Fruit fly (Drosophila melanogaster) whole organism, embryonic: ENCODE data around the gene CG43796.

Source experiments
- Antp ChIP-seq: fragments of 200-800 bp; sonication (Bioruptor generic); optimal IDR thresholded peaks from 3 replicates; lab custom pipeline; 2016; ENCODE audit warnings: missing biosample characterization, missing genetic modification characterization
- Asciz ChIP-seq: fragments of 200-800 bp; sonication (Bioruptor generic); optimal IDR thresholded peaks from 2 replicates; lab custom pipeline; 2017; ENCODE audit warnings: missing biosample characterization, mild to moderate bottlenecking, missing genetic modification characterization, missing genetic modification reagents
- BEAF-32 ChIP-seq: fragments of 200-800 bp; sonication (Bioruptor generic); optimal IDR thresholded peaks from 3 replicates; lab custom pipeline; 2017; ENCODE audit warnings: missing biosample characterization, missing genetic modification characterization, mild to moderate bottlenecking, moderate library complexity, missing genetic modification reagents
- CG10274 ChIP-seq: fragments of 200-800 bp; sonication (Bioruptor generic); optimal IDR thresholded peaks from 3 replicates; lab custom pipeline; 2017; ENCODE audit warnings: missing biosample characterization, mild to moderate bottlenecking, missing genetic modification characterization
- CG10959 ChIP-seq: fragments of 200-800 bp; sonication (Bioruptor generic); IDR thresholded peaks from 2 replicates; pipeline ENCODE4 v1.3.6; 2022; ENCODE audit warnings: missing biosample characterization, missing genetic modification characterization
- CG11696 ChIP-seq: fragments of 200-800 bp; sonication (Bioruptor generic); IDR thresholded peaks from 2 replicates; pipeline ENCODE4 v1.3.6; 2022; ENCODE audit warnings: missing biosample characterization, missing genetic modification characterization
- CG1233 ChIP-seq: fragments of 200-800 bp; sonication (Bioruptor generic); optimal IDR thresholded peaks from 4 replicates; lab custom pipeline; 2018; ENCODE audit warnings: missing biosample characterization, mild to moderate bottlenecking, missing genetic modification characterization
- CG13775 ChIP-seq: fragments of 200-800 bp; sonication (Bioruptor generic); optimal IDR thresholded peaks from 3 replicates; lab custom pipeline; 2017; ENCODE audit warnings: missing biosample characterization, mild to moderate bottlenecking, missing genetic modification characterization
- CG17912 ChIP-seq: fragments of 200-800 bp; sonication (Bioruptor generic); optimal IDR thresholded peaks from 2 replicates; lab custom pipeline; 2018; ENCODE audit warnings: missing biosample characterization, mild to moderate bottlenecking, missing genetic modification characterization
- CG18599 ChIP-seq: fragments of 200-800 bp; sonication (Bioruptor generic); optimal IDR thresholded peaks from 3 replicates; lab custom pipeline; 2017; ENCODE audit warnings: missing biosample characterization, missing genetic modification characterization, mild to moderate bottlenecking, moderate library complexity, missing genetic modification reagents
- CG2116 ChIP-seq: fragments of 200-800 bp; sonication (Bioruptor generic); optimal IDR thresholded peaks from 3 replicates; lab custom pipeline; 2018; ENCODE audit warnings: missing biosample characterization, mild to moderate bottlenecking, missing genetic modification characterization
- CG2889 ChIP-seq: fragments of 200-800 bp; sonication (Bioruptor generic); IDR thresholded peaks from 3 replicates; pipeline ENCODE4 v1.3.6; 2022; ENCODE audit warnings: missing biosample characterization, missing genetic modification characterization
- CG30431 ChIP-seq: fragments of 200-800 bp; sonication (Bioruptor generic); optimal IDR thresholded peaks from 2 replicates; lab custom pipeline; 2017; ENCODE audit warnings: missing biosample characterization, missing genetic modification characterization
- CG31441 ChIP-seq: fragments of 200-800 bp; sonication (Bioruptor generic); IDR thresholded peaks from 2 replicates; pipeline ENCODE4 v1.3.6; 2022; ENCODE audit warnings: missing biosample characterization, missing genetic modification characterization
- CG34224 ChIP-seq: fragments of 200-800 bp; sonication (Bioruptor generic); IDR thresholded peaks from 3 replicates; pipeline ENCODE4 v1.3.6; 2022; ENCODE audit warnings: missing biosample characterization, missing genetic modification characterization; ENCODE audit not compliant: partially characterized antibody
- CG5245 ChIP-seq: fragments of 200-800 bp; sonication (Bioruptor generic); optimal IDR thresholded peaks from 3 replicates; lab custom pipeline; 2016; ENCODE audit warnings: missing biosample characterization, missing genetic modification characterization
- CG6654 ChIP-seq: fragments of 200-800 bp; sonication (Bioruptor generic); optimal IDR thresholded peaks from 2 replicates; lab custom pipeline; 2017; ENCODE audit warnings: missing biosample characterization, mild to moderate bottlenecking, missing genetic modification characterization
- CG6683 ChIP-seq: fragments of 200-800 bp; sonication (Bioruptor generic); optimal IDR thresholded peaks from 2 replicates; lab custom pipeline; 2017; ENCODE audit warnings: missing biosample characterization, mild to moderate bottlenecking, missing genetic modification characterization, missing genetic modification reagents
- CG9727 ChIP-seq: fragments of 200-800 bp; sonication (Bioruptor generic); optimal IDR thresholded peaks from 3 replicates; lab custom pipeline; 2017; ENCODE audit warnings: missing biosample characterization, mild to moderate bottlenecking, missing genetic modification characterization
- Dbx ChIP-seq: fragments of 200-800 bp; sonication (Bioruptor generic); IDR thresholded peaks from 3 replicates; pipeline ENCODE4 v1.3.6; 2022; ENCODE audit warnings: missing biosample characterization, missing genetic modification characterization
- Dek ChIP-seq: fragments of 200-800 bp; sonication (Bioruptor generic); optimal IDR thresholded peaks from 3 replicates; lab custom pipeline; 2019; ENCODE audit warnings: missing biosample characterization, mild to moderate bottlenecking, missing genetic modification characterization, moderate library complexity
- E2f1 ChIP-seq: fragments of 200-800 bp; sonication (Bioruptor generic); IDR thresholded peaks from 2 replicates; pipeline ENCODE4 v1.3.6; 2022; ENCODE audit warnings: missing biosample characterization, missing genetic modification characterization
- ERR ChIP-seq: fragments of 200-800 bp; sonication (Bioruptor generic); optimal IDR thresholded peaks from 2 replicates; lab custom pipeline; 2016; ENCODE audit warnings: missing biosample characterization, missing genetic modification characterization
- Ets97D ChIP-seq: fragments of 200-800 bp; sonication (Bioruptor generic); optimal IDR thresholded peaks from 3 replicates; lab custom pipeline; 2016; ENCODE audit warnings: missing biosample characterization, missing genetic modification characterization
- Fer1 ChIP-seq: fragments of 200-800 bp; sonication (Bioruptor generic); optimal IDR thresholded peaks from 2 replicates; lab custom pipeline; 2017; ENCODE audit warnings: missing biosample characterization, mild to moderate bottlenecking, missing genetic modification characterization
- Hsf ChIP-seq: fragments of 200-800 bp; sonication (Bioruptor generic); optimal IDR thresholded peaks from 3 replicates; lab custom pipeline; 2016; ENCODE audit warnings: missing biosample characterization, missing genetic modification characterization
- Mad ChIP-seq: fragments of 200-800 bp; sonication (Bioruptor generic); optimal IDR thresholded peaks from 2 replicates; lab custom pipeline; 2016; ENCODE audit warnings: missing biosample characterization, missing genetic modification characterization
- NFAT ChIP-seq: fragments of 200-800 bp; sonication (Bioruptor generic); IDR thresholded peaks from 2 replicates; pipeline ENCODE4 v1.3.6; 2022; ENCODE audit warnings: missing biosample characterization, missing genetic modification characterization
- Nf-YB ChIP-seq: fragments of 200-800 bp; sonication (Bioruptor generic); optimal IDR thresholded peaks from 3 replicates; lab custom pipeline; 2019; ENCODE audit warnings: missing biosample characterization, mild to moderate bottlenecking, missing genetic modification characterization, moderate library complexity
- Six4 ChIP-seq: fragments of 200-800 bp; sonication (Bioruptor generic); optimal IDR thresholded peaks from 2 replicates; lab custom pipeline; 2016; ENCODE audit warnings: missing biosample characterization, missing genetic modification characterization
- Sox100B ChIP-seq: fragments of 200-800 bp; sonication (Bioruptor generic); optimal IDR thresholded peaks from 3 replicates; lab custom pipeline; 2018; ENCODE audit warnings: missing biosample characterization, mild to moderate bottlenecking, missing genetic modification characterization
- Vsx1 ChIP-seq: fragments of 200-800 bp; sonication (Bioruptor generic); optimal IDR thresholded peaks from 2 replicates; lab custom pipeline; 2017; ENCODE audit warnings: missing biosample characterization, mild to moderate bottlenecking, missing genetic modification characterization, missing genetic modification reagents
- bsh ChIP-seq, 2 experiments: fragments of 200-800 bp; sonication (Bioruptor generic); optimal IDR thresholded peaks; 2 replicates each; lab custom pipeline; 2017 to 2018; ENCODE audit warnings: mild to moderate bottlenecking in 2 of 2, missing biosample characterization in 2 of 2, missing genetic modification characterization in 2 of 2, moderate library complexity in 1 of 2
- caup ChIP-seq: fragments of 200-800 bp; sonication (Bioruptor generic); optimal IDR thresholded peaks from 3 replicates; lab custom pipeline; 2017; ENCODE audit warnings: missing biosample characterization, mild to moderate bottlenecking, missing genetic modification characterization, moderate library complexity; ENCODE audit not compliant: severe bottlenecking
- chif ChIP-seq, 2 experiments: fragments of 200-800 bp; sonication (Bioruptor generic); optimal IDR thresholded peaks; 3 replicates each; lab custom pipeline; 2016; ENCODE audit warnings: missing biosample characterization in 2 of 2, missing genetic modification characterization in 2 of 2
- croc ChIP-seq: fragments of 200-800 bp; sonication (Bioruptor generic); conservative IDR thresholded peaks from 3 replicates; pipeline ENCODE4 v1.3.6; 2022; ENCODE audit warnings: missing biosample characterization, missing genetic modification characterization
- ems ChIP-seq: fragments of 200-800 bp; sonication (Bioruptor generic); optimal IDR thresholded peaks from 3 replicates; lab custom pipeline; 2016; ENCODE audit warnings: missing biosample characterization, missing genetic modification characterization
- fru ChIP-seq: fragments of >200 bp; optimal IDR thresholded peaks from 2 replicates; lab custom pipeline; 2017
- ftz-f1 ChIP-seq: fragments of 200-800 bp; sonication (Bioruptor generic); optimal IDR thresholded peaks from 2 replicates; lab custom pipeline; 2016; ENCODE audit warnings: missing biosample characterization, missing genetic modification characterization
- gem ChIP-seq: fragments of 200-800 bp; sonication (Bioruptor generic); optimal IDR thresholded peaks from 2 replicates; lab custom pipeline; 2019; ENCODE audit warnings: missing biosample characterization, mild to moderate bottlenecking, missing genetic modification characterization, moderate library complexity
- h ChIP-seq: fragments of >200 bp; optimal IDR thresholded peaks from 2 replicates; lab custom pipeline; 2017
- ham ChIP-seq: fragments of 200-800 bp; sonication (Bioruptor generic); IDR thresholded peaks from 2 replicates; pipeline ENCODE4 v1.3.6; 2022; ENCODE audit warnings: missing biosample characterization, missing genetic modification characterization
- ind ChIP-seq: fragments of 200-800 bp; sonication (Bioruptor generic); optimal IDR thresholded peaks from 3 replicates; lab custom pipeline; 2016; ENCODE audit warnings: missing biosample characterization, missing genetic modification characterization
- luna ChIP-seq: fragments of 200-800 bp; sonication (Bioruptor generic); optimal IDR thresholded peaks from 2 replicates; lab custom pipeline; 2016; ENCODE audit warnings: missing biosample characterization, missing genetic modification characterization
- maf-S ChIP-seq: fragments of 200-800 bp; sonication (Bioruptor generic); optimal IDR thresholded peaks from 2 replicates; lab custom pipeline; 2016; ENCODE audit warnings: missing biosample characterization, missing genetic modification characterization
- mirr ChIP-seq: fragments of 200-800 bp; sonication (Bioruptor generic); optimal IDR thresholded peaks from 3 replicates; lab custom pipeline; 2018; ENCODE audit warnings: missing biosample characterization, mild to moderate bottlenecking, missing genetic modification characterization
- peb ChIP-seq: fragments of 200-800 bp; sonication (Bioruptor generic); IDR thresholded peaks from 2 replicates; pipeline ENCODE4 v1.3.6; 2022; ENCODE audit warnings: missing biosample characterization, missing genetic modification characterization
- sens ChIP-seq: fragments of 200-800 bp; sonication (Bioruptor generic); peaks from one replicate; lab custom pipeline; 2016; ENCODE audit warnings: missing biosample characterization, missing genetic modification characterization
- sim ChIP-seq: fragments of 200-800 bp; sonication (Bioruptor generic); IDR thresholded peaks from 2 replicates; pipeline ENCODE4 v1.3.6; 2022; ENCODE audit warnings: missing biosample characterization, missing genetic modification characterization
- ssp ChIP-seq: fragments of 200-800 bp; sonication (Bioruptor generic); IDR thresholded peaks from 2 replicates; pipeline ENCODE4 v1.3.6; 2022; ENCODE audit warnings: missing biosample characterization, missing genetic modification characterization
- stc ChIP-seq: fragments of 200-800 bp; sonication (Bioruptor generic); IDR thresholded peaks from 2 replicates; pipeline ENCODE4 v1.3.6; 2022; ENCODE audit warnings: missing biosample characterization, missing genetic modification characterization
- wek ChIP-seq: fragments of 200-800 bp; sonication (Bioruptor generic); optimal IDR thresholded peaks from 3 replicates; lab custom pipeline; 2018; ENCODE audit warnings: missing biosample characterization, mild to moderate bottlenecking, missing genetic modification characterization, moderate library complexity

CG43796 gene

DNA sequence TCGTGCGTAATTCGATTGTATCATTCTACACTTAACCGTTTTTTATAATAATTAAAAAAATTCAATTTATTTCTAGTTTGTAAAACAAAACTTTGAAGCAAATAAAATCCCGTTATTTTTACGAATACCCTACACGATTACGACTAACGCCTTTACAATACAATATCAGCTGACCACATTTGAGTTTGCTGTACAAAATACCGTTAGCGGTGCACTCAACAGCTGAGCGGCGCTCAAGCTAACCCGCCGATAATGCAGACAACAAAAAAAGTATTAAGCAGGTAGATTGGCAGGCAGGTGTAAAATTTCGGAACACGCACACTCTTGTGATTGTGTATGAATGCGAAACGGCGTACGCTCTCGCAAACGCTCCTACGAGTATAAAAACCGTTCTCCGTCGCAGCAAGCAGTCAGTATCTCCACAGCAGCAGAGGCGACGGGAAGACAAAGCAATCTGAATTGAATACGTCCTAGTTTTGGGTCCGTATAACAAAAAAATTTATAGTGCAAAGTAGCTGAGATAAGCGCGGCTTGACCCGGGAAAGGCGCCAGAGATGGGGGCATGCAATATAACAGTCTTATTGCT lies 39.6 kb downstream of the CG43796 start, which contains the start of gene Acer (continued):
- TF ChIP-seq Sox100B: no peak
- no peak for TF ChIP-seq gem (tag; lab: Kevin White, UChicago)
- peak; percentile 95 for TF ChIP-seq wek (GFP tag; lab: Kevin White, UChicago)
- TF ChIP-seq Nf-YB: peak; percentile 5
- TF ChIP-seq CG17912 (GFP tag; lab: Kevin White, UChicago): no peak
- no peak for TF ChIP-seq stc (GFP tag; lab: Robert Waterston, UW)
- no peak for TF ChIP-seq ftz-f1 (GFP tag; lab: Kevin White, UChicago)
- no peak for TF ChIP-seq Six4 (GFP tag; lab: Kevin White, UChicago)
- 0 out of 2 replicates have a peak, but pooled peaks have one; percentile 25 for TF ChIP-seq CG31441
- no peak for TF ChIP-seq CG10959 (GFP tag; lab: Robert Waterston, UW)
- no peak for TF ChIP-seq CG11696 (GFP tag; lab: Robert Waterston, UW)
- TF ChIP-seq CG2889 (GFP tag; lab: Robert Waterston, UW): no peak
- TF ChIP-seq Fer1 (GFP tag; lab: Kevin White, UChicago): peak; percentile 8
- TF ChIP-seq ssp (GFP tag; lab: Robert Waterston, UW): no peak
- no peak for TF ChIP-seq maf-S (GFP tag; lab: Kevin White, UChicago)
- TF ChIP-seq Dek: no peak
- TF ChIP-seq CG9727 (GFP tag; lab: Kevin White, UChicago): no peak
- no peak for TF ChIP-seq Antp (GFP tag; lab: Kevin White, UChicago)
- TF ChIP-seq bsh (GFP tag; optimal IDR thresholded peaks at IDR 0.05; lab: Kevin White, UChicago): no peak
- TF ChIP-seq ERR: no peak
- TF ChIP-seq h: no peak
- TF ChIP-seq E2f1 (GFP tag; lab: Robert Waterston, UW): no peak
- TF ChIP-seq CG2116 (GFP tag; lab: Kevin White, UChicago): peak; percentile 39
- no peak for TF ChIP-seq CG6683 (GFP tag; lab: Kevin White, UChicago)
- no peak for TF ChIP-seq Vsx1 (GFP tag; lab: Kevin White, UChicago)
- no peak for TF ChIP-seq CG6654 (GFP tag; lab: Kevin White, UChicago)
- no peak for TF ChIP-seq sim (GFP tag; lab: Robert Waterston, UW)
- no peak for TF ChIP-seq CG5245
- TF ChIP-seq ham (GFP tag; lab: Robert Waterston, UW): no peak
- TF ChIP-seq chif (GFP tag; optimal IDR thresholded peaks at IDR 0.05; lab: Kevin White, UChicago): no peak
- TF ChIP-seq CG13775 (GFP tag; lab: Kevin White, UChicago): no peak
- TF ChIP-seq Hsf (GFP tag; lab: Kevin White, UChicago): no peak
- no peak for TF ChIP-seq Dbx (GFP tag; lab: Robert Waterston, UW)
- no peak for TF ChIP-seq Asciz (GFP tag; lab: Kevin White, UChicago)
- TF ChIP-seq luna: no peak
- peak; percentile 6 for TF ChIP-seq Ets97D
- peak; percentile 37 for TF ChIP-seq CG10274 (GFP tag; lab: Kevin White, UChicago)
- no peak for TF ChIP-seq CG1233 (GFP tag; lab: Kevin White, UChicago)
- peak; percentile 25; the same call in 1 of the 3 replicates for TF ChIP-seq CG34224
- TF ChIP-seq CG18599: no peak
- peak; percentile 36 for TF ChIP-seq BEAF-32 (GFP tag; lab: Kevin White, UChicago)
- TF ChIP-seq Mad (GFP tag; lab: Kevin White, UChicago): no peak
- no peak for TF ChIP-seq NFAT
- TF ChIP-seq fru: no peak
- no peak for TF ChIP-seq peb (GFP tag; lab: Robert Waterston, UW)
- TF ChIP-seq sens (GFP tag; lab: Kevin White, UChicago): peak; percentile 80
- TF ChIP-seq caup (GFP tag; lab: Kevin White, UChicago): peak; percentile 23
- TF ChIP-seq ind (GFP tag; lab: Kevin White, UChicago): no peak
- TF ChIP-seq croc (GFP tag; lab: Robert Waterston, UW): no peak
- TF ChIP-seq mirr (GFP tag; lab: Kevin White, UChicago): peak; percentile 13
- no peak for TF ChIP-seq CG30431 (GFP tag; lab: Kevin White, UChicago)
- no peak for TF ChIP-seq ems
